Worm (Caenorhabditis elegans) whole organism, L3 larva: Measurements from ENCODE around the gene ZC239.5.
"Not testable (repeated sequence)": the region's sequence is repeated elsewhere in the genome, so short reads cannot be mapped to it uniquely, and the experiment has no call there.

Experiments used
- ceh-28 ChIP-seq: fragments of 150-350 bp; optimal IDR thresholded peaks from 2 replicates; lab custom pipeline; 2014; ENCODE audit warnings: missing biosample characterization, missing genetic modification reagents, missing genetic modification characterization
- lin-15B ChIP-seq: fragments of 150-350 bp; optimal IDR thresholded peaks from 2 replicates; lab custom pipeline; 2014; ENCODE audit warnings: missing biosample characterization, missing genetic modification characterization
- nhr-12 ChIP-seq: fragments of 150-350 bp; optimal IDR thresholded peaks from 2 replicates; lab custom pipeline; 2014; ENCODE audit warnings: missing biosample characterization, missing genetic modification characterization
- nhr-237 ChIP-seq: fragments of 150-350 bp; optimal IDR thresholded peaks from 2 replicates; lab custom pipeline; 2014; ENCODE audit warnings: missing biosample characterization, missing genetic modification characterization

DNA sequence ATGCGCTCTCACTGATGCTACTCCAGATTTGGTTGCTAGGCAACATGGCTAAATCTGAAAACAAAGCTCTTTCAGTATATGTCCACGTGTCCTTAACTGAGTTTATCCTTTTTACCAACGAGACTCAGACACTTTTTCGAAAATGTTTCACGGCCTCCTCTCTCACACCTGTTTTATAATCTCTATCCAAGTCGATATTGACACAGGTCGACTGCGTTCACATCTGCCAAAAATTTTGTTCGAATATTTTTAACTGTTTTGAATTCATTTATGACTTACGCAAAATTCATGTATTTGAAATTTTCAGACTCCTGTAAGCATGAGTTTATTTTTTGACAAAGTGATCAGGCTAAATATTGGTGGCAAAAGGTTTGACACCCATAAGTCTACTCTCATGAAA, 5.3 kb downstream of the ZC239.5 start, which contains the start of gene ZC239.3:
- not testable (repeated sequence) for TF ChIP-seq nhr-12 (tag; lab: Kevin White, UChicago); lin-15B (tag; lab: Kevin White, UChicago); nhr-237 (tag; lab: Kevin White, UChicago); ceh-28
